Worm (Caenorhabditis elegans) whole organism, L4 larva: ENCODE measurements around the gene oac-1.
A peak's percentile ranks its signal among the peaks of the same experiment; 100 is the strongest.

Experiments
- F37D6.2 ChIP-seq: sonication (generic microtip); optimal IDR thresholded peaks from 2 replicates; lab custom pipeline; 2016; ENCODE audit warnings: mild to moderate bottlenecking, missing genetic modification characterization, missing compliant biosample characterization
- F44E2.7 ChIP-seq: fragments of 200-800 bp; sonication (Bioruptor generic); IDR thresholded peaks from 2 replicates; pipeline ENCODE4 v2.1.2; 2022; ENCODE audit warnings: missing genetic modification characterization, missing compliant biosample characterization
- F49E8.2 ChIP-seq: sonication (generic microtip); optimal IDR thresholded peaks from 2 replicates; lab custom pipeline; 2016; ENCODE audit warnings: missing compliant biosample characterization, mild to moderate bottlenecking, missing genetic modification characterization, borderline replicate concordance
- T20F7.1 ChIP-seq: fragments of 200-800 bp; sonication (Bioruptor generic); optimal IDR thresholded peaks from 2 replicates; lab custom pipeline; 2018; ENCODE audit warnings: mild to moderate bottlenecking, missing genetic modification characterization, missing compliant biosample characterization
- Y105C5A.15 ChIP-seq: fragments of 200-800 bp; sonication (Bioruptor generic); IDR thresholded peaks from 2 replicates; pipeline ENCODE4 v1.3.6; 2022; ENCODE audit warnings: missing genetic modification characterization, missing compliant biosample characterization
- Y48G9A.11 ChIP-seq: fragments of 200-800 bp; sonication (Bioruptor generic); IDR thresholded peaks from 2 replicates; pipeline ENCODE4 v1.3.6; 2022; ENCODE audit warnings: missing genetic modification reagents, missing genetic modification characterization, missing compliant biosample characterization
- Y5F2A.4 ChIP-seq: fragments of 200-800 bp; sonication (Bioruptor generic); optimal IDR thresholded peaks from 2 replicates; lab custom pipeline; 2018; ENCODE audit warnings: mild to moderate bottlenecking, missing genetic modification characterization, missing compliant biosample characterization
- ZK337.2 ChIP-seq: fragments of 200-800 bp; sonication (Bioruptor generic); IDR thresholded peaks from 2 replicates; pipeline ENCODE4 v1.3.6; 2022; ENCODE audit warnings: missing genetic modification reagents, missing genetic modification characterization, missing compliant biosample characterization
- arid-1 ChIP-seq: fragments of 200-800 bp; sonication (Bioruptor generic); conservative IDR thresholded peaks from 2 replicates; pipeline ENCODE4 v1.3.6; 2022; ENCODE audit warnings: missing genetic modification reagents, missing genetic modification characterization, missing compliant biosample characterization
- ceh-44 ChIP-seq: fragments of 200-800 bp; sonication (Bioruptor generic); IDR thresholded peaks from 2 replicates; pipeline ENCODE4 v1.3.6; 2022; ENCODE audit warnings: missing genetic modification reagents, missing genetic modification characterization, missing compliant biosample characterization
- ceh-62 ChIP-seq: sonication (generic microtip); optimal IDR thresholded peaks from 2 replicates; lab custom pipeline; 2017; ENCODE audit warnings: missing biosample characterization, missing genetic modification characterization
- ceh-82 ChIP-seq: sonication (generic microtip); optimal IDR thresholded peaks from 2 replicates; lab custom pipeline; 2017; ENCODE audit warnings: missing biosample characterization, missing genetic modification characterization
- ctbp-1 ChIP-seq: fragments of 200-800 bp; sonication (Bioruptor generic); IDR thresholded peaks from 2 replicates; pipeline ENCODE4 v1.3.6; 2022; ENCODE audit warnings: missing genetic modification reagents, missing genetic modification characterization, missing compliant biosample characterization
- daf-19 ChIP-seq: fragments of 200-800 bp; sonication (Bioruptor generic); conservative IDR thresholded peaks from 2 replicates; pipeline ENCODE4 v1.3.6; 2022; ENCODE audit warnings: missing genetic modification characterization, missing compliant biosample characterization
- daf-8 ChIP-seq: fragments of 200-800 bp; sonication (Bioruptor generic); IDR thresholded peaks from 2 replicates; pipeline ENCODE4 v1.3.6; 2022; ENCODE audit warnings: missing genetic modification characterization, missing compliant biosample characterization
- dmd-9 ChIP-seq: fragments of 200-800 bp; sonication (Bioruptor generic); IDR thresholded peaks from 2 replicates; pipeline ENCODE4 v1.3.6; 2022; ENCODE audit warnings: missing genetic modification reagents, missing genetic modification characterization, missing compliant biosample characterization
- egl-27 ChIP-seq: sonication (generic microtip); optimal IDR thresholded peaks from 3 replicates; lab custom pipeline; 2017; ENCODE audit warnings: missing biosample characterization, missing genetic modification reagents, missing genetic modification characterization
- egl-43 ChIP-seq: fragments of 200-800 bp; sonication (Bioruptor generic); IDR thresholded peaks from 2 replicates; pipeline ENCODE4 v1.3.6; 2022; ENCODE audit warnings: missing genetic modification reagents, missing genetic modification characterization, missing compliant biosample characterization
- fkh-10 ChIP-seq: fragments of 150-350 bp; optimal IDR thresholded peaks from 2 replicates; lab custom pipeline; 2014; ENCODE audit warnings: missing biosample characterization, missing genetic modification reagents, missing genetic modification characterization
- gei-8 ChIP-seq: fragments of 200-800 bp; sonication (Bioruptor generic); optimal IDR thresholded peaks from 2 replicates; lab custom pipeline; 2018; ENCODE audit warnings: mild to moderate bottlenecking, missing genetic modification characterization, missing compliant biosample characterization
- hif-1 ChIP-seq, 2 experiments: sonication (generic microtip); optimal IDR thresholded peaks; 2 replicates each; lab custom pipeline; 2016 to 2017; ENCODE audit warnings: missing compliant biosample characterization in 2 of 2, missing genetic modification characterization in 2 of 2, missing genetic modification reagents in 2 of 2, missing genotype in 2 of 2, mild to moderate bottlenecking in 1 of 2
- hlh-30 ChIP-seq: sonication (generic microtip); optimal IDR thresholded peaks from 2 replicates; lab custom pipeline; 2017; ENCODE audit warnings: antibody characterized with exemption, mild to moderate bottlenecking, missing genetic modification characterization, missing compliant biosample characterization; ENCODE audit not compliant: insufficient read depth
- hmg-1.1 ChIP-seq: fragments of 200-800 bp; sonication (Bioruptor generic); IDR thresholded peaks from 2 replicates; pipeline ENCODE4 v1.3.6; 2022; ENCODE audit warnings: missing genetic modification reagents, missing genetic modification characterization, missing compliant biosample characterization
- jun-1 ChIP-seq: fragments of 150-350 bp; optimal IDR thresholded peaks from 2 replicates; lab custom pipeline; 2014; ENCODE audit warnings: missing biosample characterization, missing genetic modification reagents, missing genetic modification characterization
- lim-7 ChIP-seq: fragments of 200-800 bp; sonication (Bioruptor generic); IDR thresholded peaks from 2 replicates; pipeline ENCODE4 v1.3.6; 2022; ENCODE audit warnings: missing genetic modification characterization, missing compliant biosample characterization
- lin-1 ChIP-seq: fragments of 200-800 bp; sonication (Bioruptor generic); IDR thresholded peaks from 2 replicates; pipeline ENCODE4 v1.3.6; 2022; ENCODE audit warnings: missing genetic modification reagents, missing genetic modification characterization, missing compliant biosample characterization
- lin-15B ChIP-seq: fragments of 150-350 bp; sonication (generic microtip); optimal IDR thresholded peaks from 3 replicates; lab custom pipeline; 2014; ENCODE audit warnings: missing biosample characterization, missing genetic modification characterization
- lin-29 ChIP-seq: fragments of 200-800 bp; sonication (Bioruptor generic); IDR thresholded peaks from 2 replicates; pipeline ENCODE4 v1.3.6; 2022; ENCODE audit warnings: missing genetic modification reagents, missing genetic modification characterization, missing compliant biosample characterization
- lin-38 ChIP-seq: fragments of 200-800 bp; sonication (Bioruptor generic); IDR thresholded peaks from 2 replicates; pipeline ENCODE4 v1.3.6; 2022; ENCODE audit warnings: missing genetic modification reagents, missing genetic modification characterization, missing compliant biosample characterization
- lir-3 ChIP-seq: sonication (generic microtip); optimal IDR thresholded peaks from 2 replicates; lab custom pipeline; 2016; ENCODE audit warnings: mild to moderate bottlenecking, missing genetic modification characterization, missing compliant biosample characterization
- lsy-2 ChIP-seq, 2 experiments: fragments of 150-350 bp in 1 of 2; sonication (generic microtip) in 1 of 2; optimal IDR thresholded peaks; 2 replicates each; lab custom pipeline; 2014 to 2017; ENCODE audit warnings: missing biosample characterization in 2 of 2, missing genetic modification characterization in 2 of 2
- madf-5 ChIP-seq, 2 experiments: fragments of 200-800 bp; sonication (Bioruptor generic); IDR thresholded peaks; 2 replicates each; pipeline ENCODE4 v1.3.6; 2022; ENCODE audit warnings: missing compliant biosample characterization in 2 of 2, missing genetic modification characterization in 2 of 2
- mdl-1 ChIP-seq, 2 experiments: fragments of 150-350 bp in 1 of 2; sonication (generic microtip) in 1 of 2; optimal IDR thresholded peaks; 2 replicates each; lab custom pipeline; 2014 to 2017; ENCODE audit warnings: missing biosample characterization in 2 of 2, missing genetic modification characterization in 2 of 2
- mxl-3 ChIP-seq: fragments of 200-800 bp; sonication (Bioruptor generic); optimal IDR thresholded peaks from 2 replicates; lab custom pipeline; 2018; ENCODE audit warnings: mild to moderate bottlenecking, missing genetic modification characterization, missing compliant biosample characterization
- nhr-10 ChIP-seq: fragments of 150-350 bp; optimal IDR thresholded peaks from 2 replicates; lab custom pipeline; 2014; ENCODE audit warnings: missing biosample characterization, missing genetic modification characterization
- nhr-102 ChIP-seq: sonication (generic microtip); optimal IDR thresholded peaks from 2 replicates; lab custom pipeline; 2016; ENCODE audit warnings: mild to moderate bottlenecking, missing genetic modification characterization, moderate library complexity, missing compliant biosample characterization
- nhr-111 ChIP-seq: fragments of 200-800 bp; sonication (Bioruptor generic); optimal IDR thresholded peaks from 2 replicates; lab custom pipeline; 2018; ENCODE audit warnings: mild to moderate bottlenecking, missing genetic modification characterization, missing compliant biosample characterization
- nhr-28 ChIP-seq: fragments of 150-350 bp; optimal IDR thresholded peaks from 2 replicates; lab custom pipeline; 2014; ENCODE audit warnings: missing biosample characterization, missing genetic modification characterization
- nhr-42 ChIP-seq: fragments of 200-800 bp; sonication (Bioruptor generic); IDR thresholded peaks from 2 replicates; pipeline ENCODE4 v1.3.6; 2022; ENCODE audit warnings: missing genetic modification characterization, missing compliant biosample characterization
- nhr-6 ChIP-seq: fragments of 150-350 bp; optimal IDR thresholded peaks from 2 replicates; lab custom pipeline; 2014; ENCODE audit warnings: missing biosample characterization, missing genetic modification characterization
- nhr-76 ChIP-seq: fragments of 150-350 bp; optimal IDR thresholded peaks from 2 replicates; lab custom pipeline; 2014; ENCODE audit warnings: missing biosample characterization, missing genetic modification characterization
- pha-4 ChIP-seq, 2 experiments: fragments of 150-350 bp in 1 of 2; fragments of 200-800 bp in 1 of 2; sonication (Bioruptor generic) in 1 of 2; IDR thresholded peaks in 1 of 2; optimal IDR thresholded peaks in 1 of 2; 2 replicates each; pipeline versions ENCODE4 v1.3.6 to Lab custom; 2014 to 2022; ENCODE audit warnings: missing genetic modification characterization in 2 of 2, missing genetic modification reagents in 2 of 2, missing biosample characterization in 1 of 2, missing compliant biosample characterization in 1 of 2
- rbr-2 ChIP-seq: sonication (generic microtip); optimal IDR thresholded peaks from 2 replicates; lab custom pipeline; 2016; ENCODE audit warnings: missing genotype, missing genetic modification characterization, missing compliant biosample characterization
- sdz-12 ChIP-seq: fragments of 200-800 bp; sonication (Bioruptor generic); optimal IDR thresholded peaks from 2 replicates; lab custom pipeline; 2018; ENCODE audit warnings: mild to moderate bottlenecking, missing genetic modification characterization, missing compliant biosample characterization
- skn-1 ChIP-seq: fragments of 150-350 bp; optimal IDR thresholded peaks from 2 replicates; lab custom pipeline; 2014; ENCODE audit warnings: missing biosample characterization, missing genetic modification characterization
- snpc-1.2 ChIP-seq: fragments of 200-800 bp; sonication (Bioruptor generic); IDR thresholded peaks from 2 replicates; pipeline ENCODE4 v1.3.6; 2022; ENCODE audit warnings: missing genetic modification reagents, missing genetic modification characterization, missing compliant biosample characterization
- snpc-4 ChIP-seq: fragments of 150-350 bp; optimal IDR thresholded peaks from 2 replicates; lab custom pipeline; 2014; ENCODE audit warnings: missing biosample characterization, missing genetic modification characterization
- vab-7 ChIP-seq: fragments of 200-800 bp; sonication (Bioruptor generic); IDR thresholded peaks from 2 replicates; pipeline ENCODE4 v1.3.6; 2022; ENCODE audit warnings: missing genetic modification reagents, missing genetic modification characterization, missing compliant biosample characterization
- zag-1 ChIP-seq: fragments of 150-350 bp; optimal IDR thresholded peaks from 2 replicates; lab custom pipeline; 2014; ENCODE audit warnings: missing biosample characterization, missing genetic modification characterization
- zfp-2 ChIP-seq: sonication (generic microtip); optimal IDR thresholded peaks from 2 replicates; lab custom pipeline; 2016; ENCODE audit warnings: mild to moderate bottlenecking, missing genetic modification characterization, missing compliant biosample characterization
- ztf-11 ChIP-seq: fragments of 150-350 bp; optimal IDR thresholded peaks from 2 replicates; lab custom pipeline; 2014; ENCODE audit warnings: missing biosample characterization, missing genetic modification characterization
- ztf-7 ChIP-seq: fragments of 150-350 bp; optimal IDR thresholded peaks from 2 replicates; lab custom pipeline; 2014; ENCODE audit warnings: missing biosample characterization, missing genetic modification characterization

oac-1 gene

ce11 chrV:19527565-19527964 is 28.2 kb downstream of the oac-1 start (continued):
- no peak for TF ChIP-seq daf-19 (GFP tag; lab: Robert Waterston, UW)
- peak; percentile 66 for TF ChIP-seq pha-4 (GFP tag; IDR thresholded peaks at IDR 0.05; lab: Robert Waterston, UW)
- TF ChIP-seq pha-4 (tag; optimal IDR thresholded peaks at IDR 0.05; lab: Kevin White, UChicago) = peak; percentile 6
- peak; percentile 97 for TF ChIP-seq nhr-28 (tag; lab: Kevin White, UChicago)
- TF ChIP-seq Y5F2A.4 (GFP tag; lab: Kevin White, UChicago) = no peak
- TF ChIP-seq sdz-12 (GFP tag; lab: Kevin White, UChicago) = no peak
- no peak for TF ChIP-seq F37D6.2 (tag; lab: Kevin White, UChicago)
- TF ChIP-seq Y105C5A.15 (GFP tag; lab: Robert Waterston, UW) = no peak
- TF ChIP-seq gei-8 (GFP tag; lab: Kevin White, UChicago) = peak; percentile 82
- peak; percentile 74 for TF ChIP-seq T20F7.1 (GFP tag; lab: Kevin White, UChicago)
- TF ChIP-seq ztf-11 (tag; lab: Kevin White, UChicago) = no peak
- no peak for TF ChIP-seq rbr-2 (tag; lab: Kevin White, UChicago)
- no peak for TF ChIP-seq nhr-76
- TF ChIP-seq arid-1 = no peak
- TF ChIP-seq ceh-44 = no peak
- no peak for TF ChIP-seq lir-3 (tag; lab: Kevin White, UChicago)
- no peak for TF ChIP-seq skn-1 (tag; lab: Kevin White, UChicago)
- TF ChIP-seq hif-1 (tag; optimal IDR thresholded peaks at IDR 0.05; lab: Kevin White, UChicago) = peak in 1 of 2 experiments; percentile 17
- no peak for TF ChIP-seq lin-15B
- TF ChIP-seq F49E8.2 (tag; lab: Kevin White, UChicago) = no peak
- peak in 1 of 2 experiments; percentile 64 for TF ChIP-seq lsy-2 (tag; optimal IDR thresholded peaks at IDR 0.05; lab: Kevin White, UChicago)
- TF ChIP-seq fkh-10 (GFP tag; lab: Kevin White, UChicago) = no peak
- TF ChIP-seq zfp-2 (tag; lab: Kevin White, UChicago) = no peak
- no peak for TF ChIP-seq Y48G9A.11
- peak; percentile 5 to 91 for TF ChIP-seq mdl-1 (tag; optimal IDR thresholded peaks at IDR 0.05; lab: Kevin White, UChicago)
- peak; percentile 79 for TF ChIP-seq nhr-102 (tag; lab: Kevin White, UChicago)
- no peak for TF ChIP-seq F44E2.7 (GFP tag; lab: Robert Waterston, UW)
- TF ChIP-seq lin-29 (GFP tag; lab: Robert Waterston, UW) = no peak
- peak; percentile 89 for TF ChIP-seq mxl-3 (GFP tag; lab: Kevin White, UChicago)
- no peak for TF ChIP-seq nhr-10 (tag; lab: Kevin White, UChicago)
- no peak for TF ChIP-seq snpc-4 (tag; lab: Kevin White, UChicago)
- TF ChIP-seq lin-1 (GFP tag; lab: Robert Waterston, UW) = peak; percentile 88
- TF ChIP-seq nhr-42 (GFP tag; lab: Robert Waterston, UW) = no peak
- peak; percentile 11 for TF ChIP-seq nhr-6
- TF ChIP-seq ceh-62 (tag; lab: Kevin White, UChicago) = no peak
- no peak for TF ChIP-seq egl-27 (tag; lab: Kevin White, UChicago)
- no peak for TF ChIP-seq zag-1
- no peak for TF ChIP-seq hmg-1.1 (GFP tag; lab: Robert Waterston, UW)
- no peak for TF ChIP-seq daf-8 (GFP tag; lab: Robert Waterston, UW)
- peak; percentile 96 for TF ChIP-seq hlh-30
- TF ChIP-seq egl-43 (GFP tag; lab: Robert Waterston, UW) = no peak
- TF ChIP-seq jun-1 = no peak
- TF ChIP-seq ZK337.2 (GFP tag; lab: Robert Waterston, UW) = no peak
- TF ChIP-seq ceh-82 (tag; lab: Kevin White, UChicago) = no peak
- TF ChIP-seq dmd-9 (GFP tag; lab: Robert Waterston, UW) = no peak
- TF ChIP-seq vab-7 (GFP tag; lab: Robert Waterston, UW) = no peak
- no peak for TF ChIP-seq snpc-1.2 (GFP tag; lab: Robert Waterston, UW)
- TF ChIP-seq lin-38 (GFP tag; lab: Robert Waterston, UW) = 0 out of 2 replicates have a peak, but pooled peaks have one; percentile 12
- no peak for TF ChIP-seq nhr-111 (GFP tag; lab: Kevin White, UChicago)
- TF ChIP-seq lim-7 (GFP tag; lab: Robert Waterston, UW) = no peak
- no peak for TF ChIP-seq ctbp-1 (GFP tag; lab: Robert Waterston, UW)
- TF ChIP-seq ztf-7 (tag; lab: Kevin White, UChicago) = no peak
- TF ChIP-seq madf-5 (GFP tag; IDR thresholded peaks at IDR 0.05; lab: Robert Waterston, UW) = no peak
